Fruit fly (Drosophila melanogaster): Measurements from ENCODE around the gene Chsy.
A peak's percentile ranks its signal among the peaks of the same experiment; 100 is the strongest.

The Chsy gene

dm6 chrX:15615426-15615825 is 22.1 kb upstream of the Chsy start:
- TF ChIP-seq GATAe (GFP tag; conservative IDR thresholded peaks at IDR 0.05) = no peak
- peak; percentile 44; the same call in 1 of the 2 replicates for TF ChIP-seq slbo (GFP tag; IDR thresholded peaks at IDR 0.05)
- TF ChIP-seq CG3163 (GFP tag; optimal IDR thresholded peaks at IDR 0.05) = no peak
- TF ChIP-seq sisA (GFP tag; IDR thresholded peaks at IDR 0.05) = peak; percentile 65
- TF ChIP-seq ttk (GFP tag; IDR thresholded peaks at IDR 0.05) = peak; percentile 51
- TF ChIP-seq Gsc (GFP tag; IDR thresholded peaks at IDR 0.05) = no peak
- peak; percentile 14 for TF ChIP-seq CG10147 (GFP tag; optimal IDR thresholded peaks at IDR 0.05)
- no peak for TF ChIP-seq NC2α (GFP tag; optimal IDR thresholded peaks at IDR 0.05)
- TF ChIP-seq cad (GFP tag; optimal IDR thresholded peaks at IDR 0.05) = no peak
- TF ChIP-seq CG7987 (GFP tag; optimal IDR thresholded peaks at IDR 0.05) = no peak
- peak; percentile 81 for TF ChIP-seq CG11504 (tag; optimal IDR thresholded peaks at IDR 0.05)
- TF ChIP-seq CG4282 (GFP tag; optimal IDR thresholded peaks at IDR 0.05) = no peak
- 0 out of 3 replicates have a peak, but pooled peaks have one; percentile 39 for TF ChIP-seq CG34422 (GFP tag; IDR thresholded peaks at IDR 0.05)
- peak; percentile 61; the same call in 1 of the 2 replicates for TF ChIP-seq CG17328 (GFP tag; IDR thresholded peaks at IDR 0.05)
- TF ChIP-seq kay (GFP tag; optimal IDR thresholded peaks at IDR 0.05) = peak; percentile 18
- TF ChIP-seq esg (GFP tag; conservative IDR thresholded peaks at IDR 0.05) = peak; percentile 39; the same call in 1 of the 2 replicates
- no peak for TF ChIP-seq CG1792 (GFP tag; optimal IDR thresholded peaks at IDR 0.05)
- no peak for TF ChIP-seq yki (optimal IDR thresholded peaks at IDR 0.05)
- no peak for TF ChIP-seq Side (GFP tag; optimal IDR thresholded peaks at IDR 0.05)
- TF ChIP-seq lbe (GFP tag; optimal IDR thresholded peaks at IDR 0.05) = no peak
- TF ChIP-seq NfI (GFP tag; optimal IDR thresholded peaks at IDR 0.05) = no peak
- TF ChIP-seq Med (GFP tag) = peak; percentile 68
- TF ChIP-seq CG1233 (GFP tag; optimal IDR thresholded peaks at IDR 0.05) = peak; percentile 24
- no peak for TF ChIP-seq prd (optimal IDR thresholded peaks at IDR 0.05)
- peak; percentile 72 for TF ChIP-seq prd (GFP tag; IDR thresholded peaks at IDR 0.05)
- TF ChIP-seq fru (optimal IDR thresholded peaks at IDR 0.05) = no peak
- no peak for TF ChIP-seq rib (GFP tag; IDR thresholded peaks at IDR 0.05)
- peak; percentile 35 for TF ChIP-seq CG16863 (GFP tag; optimal IDR thresholded peaks at IDR 0.05)
- TF ChIP-seq dm (GFP tag; optimal IDR thresholded peaks at IDR 0.05) = no peak
- peak; percentile 35 for TF ChIP-seq CG12942 (GFP tag; optimal IDR thresholded peaks at IDR 0.05)
- TF ChIP-seq MBD-R2 (GFP tag; IDR thresholded peaks at IDR 0.05) = no peak
- no peak for TF ChIP-seq Trl (optimal IDR thresholded peaks at IDR 0.05)
- TF ChIP-seq Trl (GFP tag; optimal IDR thresholded peaks at IDR 0.05) = peak; percentile 19
- no peak for TF ChIP-seq Vsx1 (GFP tag; optimal IDR thresholded peaks at IDR 0.05)
- TF ChIP-seq CG17912 (GFP tag; optimal IDR thresholded peaks at IDR 0.05) = no peak
- TF ChIP-seq CG15073 (GFP tag; optimal IDR thresholded peaks at IDR 0.05) = no peak
- no peak for TF ChIP-seq btn (GFP tag; optimal IDR thresholded peaks at IDR 0.05)
- TF ChIP-seq Ada2b (GFP tag; IDR thresholded peaks at IDR 0.05) = no peak
- TF ChIP-seq Elba2 (GFP tag; optimal IDR thresholded peaks at IDR 0.05) = no peak
- TF ChIP-seq tio (GFP tag; optimal IDR thresholded peaks at IDR 0.05) = peak; percentile 17
- no peak for TF ChIP-seq Kr (GFP tag; optimal IDR thresholded peaks at IDR 0.05)
- peak; percentile 42 for TF ChIP-seq CG12219 (GFP tag; optimal IDR thresholded peaks at IDR 0.05)
- TF ChIP-seq Taf1 (GFP tag; IDR thresholded peaks at IDR 0.05) = no peak
- peak; percentile 39; the same call in 1 of the 2 replicates for TF ChIP-seq CG11247 (GFP tag; IDR thresholded peaks at IDR 0.05)
- no peak for TF ChIP-seq Hey (tag; optimal IDR thresholded peaks at IDR 0.05)
- no peak for TF ChIP-seq D19B (GFP tag; optimal IDR thresholded peaks at IDR 0.05)
- TF ChIP-seq hb (GFP tag; IDR thresholded peaks at IDR 0.05; ENCODE audit: partially characterized antibody) = no peak
- no peak for TF ChIP-seq bbx (GFP tag; IDR thresholded peaks at IDR 0.05; ENCODE audit: partially characterized antibody)
- TF ChIP-seq CG12236 (GFP tag; optimal IDR thresholded peaks at IDR 0.05) = no peak
- peak; percentile 27 for TF ChIP-seq CG3407 (GFP tag; optimal IDR thresholded peaks at IDR 0.05)
- TF ChIP-seq CG15011 (GFP tag; optimal IDR thresholded peaks at IDR 0.05) = no peak
- TF ChIP-seq CG33557 (GFP tag; optimal IDR thresholded peaks at IDR 0.05) = peak; percentile 15
- TF ChIP-seq Mrtf (GFP tag; IDR thresholded peaks at IDR 0.05) = 0 out of 3 replicates have a peak, but pooled peaks have one; percentile 14
- TF ChIP-seq jumu (GFP tag; optimal IDR thresholded peaks at IDR 0.05) = no peak

Data from whole organism, embryonic.